Fruit fly (Drosophila melanogaster) whole organism, pupa: ENCODE data around the gene CG9586.

ENCODE experiments used
- CG10348 ChIP-seq: fragments of 200-800 bp; sonication (Bioruptor generic); IDR thresholded peaks from 2 replicates; pipeline ENCODE4 v1.3.6; 2022; ENCODE audit warnings: missing biosample characterization, missing genetic modification characterization
- CG12605 ChIP-seq: fragments of 200-800 bp; sonication (Bioruptor generic); IDR thresholded peaks from 2 replicates; pipeline ENCODE4 v1.3.6; 2022; ENCODE audit warnings: missing biosample characterization, missing genetic modification characterization
- CG13204 ChIP-seq: fragments of 200-800 bp; sonication (Bioruptor generic); optimal IDR thresholded peaks from 2 replicates; lab custom pipeline; 2018; ENCODE audit warnings: missing biosample characterization, mild to moderate bottlenecking, missing genetic modification characterization, moderate library complexity
- CG14655 ChIP-seq: fragments of 200-800 bp; sonication (Bioruptor generic); optimal IDR thresholded peaks from 3 replicates; lab custom pipeline; 2017; ENCODE audit warnings: mild to moderate bottlenecking, missing biosample characterization, missing genetic modification reagents, missing genetic modification characterization
- CG15710 ChIP-seq: fragments of 200-800 bp; sonication (Bioruptor generic); optimal IDR thresholded peaks from 2 replicates; lab custom pipeline; 2018; ENCODE audit warnings: missing biosample characterization, mild to moderate bottlenecking, missing genetic modification characterization, moderate library complexity
- CG17806 ChIP-seq: fragments of 200-800 bp; sonication (Bioruptor generic); optimal IDR thresholded peaks from 2 replicates; lab custom pipeline; 2018; ENCODE audit warnings: missing biosample characterization, mild to moderate bottlenecking, missing genetic modification characterization, moderate library complexity
- CG32121 ChIP-seq: fragments of 200-800 bp; sonication (Bioruptor generic); IDR thresholded peaks from 2 replicates; pipeline ENCODE4 v1.3.6; 2022; ENCODE audit warnings: missing biosample characterization, missing genetic modification characterization
- CG34367 ChIP-seq: fragments of 200-800 bp; sonication (Bioruptor generic); optimal IDR thresholded peaks from 2 replicates; lab custom pipeline; 2018; ENCODE audit warnings: missing biosample characterization, mild to moderate bottlenecking, missing genetic modification characterization
- CG4496 ChIP-seq: fragments of 200-800 bp; sonication (Bioruptor generic); IDR thresholded peaks from 3 replicates; pipeline ENCODE4 v1.3.6; 2022; ENCODE audit warnings: missing biosample characterization, missing genetic modification characterization
- CG8159 ChIP-seq: fragments of 200-800 bp; sonication (Bioruptor generic); optimal IDR thresholded peaks from 3 replicates; lab custom pipeline; 2018; ENCODE audit warnings: missing biosample characterization, mild to moderate bottlenecking, missing genetic modification characterization, moderate library complexity
- CG8301 ChIP-seq: fragments of 200-800 bp; sonication (Bioruptor generic); optimal IDR thresholded peaks from 2 replicates; lab custom pipeline; 2018; ENCODE audit warnings: missing biosample characterization, mild to moderate bottlenecking, missing genetic modification characterization
- CG9948 ChIP-seq: fragments of 200-800 bp; sonication (Bioruptor generic); optimal IDR thresholded peaks from 2 replicates; lab custom pipeline; 2018; ENCODE audit warnings: missing biosample characterization, mild to moderate bottlenecking, missing genetic modification characterization, moderate library complexity
- D1 ChIP-seq: fragments of 200-800 bp; sonication (Bioruptor generic); optimal IDR thresholded peaks from 2 replicates; lab custom pipeline; 2018; ENCODE audit warnings: missing biosample characterization, mild to moderate bottlenecking, missing genetic modification characterization, moderate library complexity
- EcR ChIP-seq: fragments of 200-800 bp; sonication (Bioruptor generic); optimal IDR thresholded peaks from 3 replicates; lab custom pipeline; 2019; ENCODE audit warnings: missing biosample characterization, missing genetic modification characterization, mild to moderate bottlenecking, moderate library complexity, missing genetic modification reagents
- Ets98B ChIP-seq: fragments of 200-800 bp; sonication (Bioruptor generic); IDR thresholded peaks from 2 replicates; pipeline ENCODE4 v1.3.6; 2022; ENCODE audit warnings: missing biosample characterization, missing genetic modification characterization
- Pif1A ChIP-seq: fragments of 200-800 bp; sonication (Bioruptor generic); optimal IDR thresholded peaks from 3 replicates; lab custom pipeline; 2016; ENCODE audit warnings: missing biosample characterization, missing genetic modification characterization
- Pif1B ChIP-seq: fragments of 200-800 bp; sonication (Bioruptor generic); optimal IDR thresholded peaks from 3 replicates; lab custom pipeline; 2016; ENCODE audit warnings: missing biosample characterization, missing genetic modification characterization
- Snoo ChIP-seq: fragments of 200-800 bp; sonication (Bioruptor generic); optimal IDR thresholded peaks from 3 replicates; lab custom pipeline; 2017; ENCODE audit warnings: missing biosample characterization, mild to moderate bottlenecking, missing genetic modification characterization, inconsistent platforms
- fd96Ca ChIP-seq: fragments of 200-800 bp; sonication (Bioruptor generic); IDR thresholded peaks from 3 replicates; pipeline ENCODE4 v1.3.6; 2022; ENCODE audit warnings: missing biosample characterization, missing genetic modification characterization
- gl ChIP-seq: fragments of 200-800 bp; sonication (Bioruptor generic); optimal IDR thresholded peaks from 2 replicates; lab custom pipeline; 2018; ENCODE audit warnings: missing biosample characterization, mild to moderate bottlenecking, missing genetic modification characterization
- rn ChIP-seq: fragments of 200-800 bp; sonication (Bioruptor generic); IDR thresholded peaks from 2 replicates; pipeline ENCODE4 v1.3.6; 2022; ENCODE audit warnings: missing biosample characterization, missing genetic modification characterization

CG9586 gene

dm6 chr2L:9176114-9176553, 9.8 kb upstream of the CG9586 start:
- no peak for TF ChIP-seq CG9948
- TF ChIP-seq CG17806 (tag; lab: Kevin White, UChicago): peak; percentile 31
- TF ChIP-seq D1 (tag; lab: Kevin White, UChicago): no peak
- TF ChIP-seq CG4496: peak; percentile 88
- TF ChIP-seq Pif1B (GFP tag; lab: Kevin White, UChicago): peak; percentile 66
- peak; percentile 89 for TF ChIP-seq Ets98B (GFP tag; lab: Robert Waterston, UW)
- peak; percentile 48 for TF ChIP-seq CG34367 (tag; lab: Kevin White, UChicago)
- peak; percentile 44 for TF ChIP-seq CG13204
- TF ChIP-seq CG12605 (GFP tag; lab: Robert Waterston, UW): peak; percentile 89
- TF ChIP-seq CG8159: peak; percentile 30
- TF ChIP-seq fd96Ca (GFP tag; lab: Robert Waterston, UW): peak; percentile 89
- TF ChIP-seq gl: peak; percentile 76
- no peak for TF ChIP-seq rn
- TF ChIP-seq EcR: peak; percentile 84
- peak; percentile 59 for TF ChIP-seq Pif1A (GFP tag; lab: Kevin White, UChicago)
- peak; percentile 35 for TF ChIP-seq CG15710 (tag; lab: Kevin White, UChicago)
- TF ChIP-seq CG32121: peak; percentile 92
- peak; percentile 42 for TF ChIP-seq CG14655
- no peak for TF ChIP-seq CG10348
- peak; percentile 60 for TF ChIP-seq Snoo (tag; lab: Kevin White, UChicago)
- TF ChIP-seq CG8301 (tag; lab: Kevin White, UChicago): peak; percentile 54
- TF ChIP-seq, all 21 proteins: peak for 17

- TF ChIP-seq CG13204 (peak; percentile 70), CG4496 (peak; percentile 95), Snoo (tag; lab: Kevin White, UChicago) (peak; percentile 37), Pif1A (GFP tag; lab: Kevin White, UChicago) (peak; percentile 77), EcR (no peak), fd96Ca (GFP tag; lab: Robert Waterston, UW) (peak; percentile 97), CG9948 (peak; percentile 22), CG17806 (tag; lab: Kevin White, UChicago) (peak; percentile 29), CG14655 (peak; percentile 71), CG8159 (peak; percentile 26), CG32121 (peak; percentile 98), CG15710 (tag; lab: Kevin White, UChicago) (peak; percentile 47), gl (peak; percentile 83), rn (no peak), Ets98B (GFP tag; lab: Robert Waterston, UW) (peak; percentile 98), CG34367 (tag; lab: Kevin White, UChicago) (peak; percentile 42), D1 (tag; lab: Kevin White, UChicago) (no peak), CG12605 (GFP tag; lab: Robert Waterston, UW) (peak; percentile 99), Pif1B (GFP tag; lab: Kevin White, UChicago) (peak; percentile 85), CG10348 (no peak), CG8301 (tag; lab: Kevin White, UChicago) (peak; percentile 72)
Measured at dm6 chr2L:9175172-9175571, 8.9 kb upstream of the CG9586 start.

DNA sequence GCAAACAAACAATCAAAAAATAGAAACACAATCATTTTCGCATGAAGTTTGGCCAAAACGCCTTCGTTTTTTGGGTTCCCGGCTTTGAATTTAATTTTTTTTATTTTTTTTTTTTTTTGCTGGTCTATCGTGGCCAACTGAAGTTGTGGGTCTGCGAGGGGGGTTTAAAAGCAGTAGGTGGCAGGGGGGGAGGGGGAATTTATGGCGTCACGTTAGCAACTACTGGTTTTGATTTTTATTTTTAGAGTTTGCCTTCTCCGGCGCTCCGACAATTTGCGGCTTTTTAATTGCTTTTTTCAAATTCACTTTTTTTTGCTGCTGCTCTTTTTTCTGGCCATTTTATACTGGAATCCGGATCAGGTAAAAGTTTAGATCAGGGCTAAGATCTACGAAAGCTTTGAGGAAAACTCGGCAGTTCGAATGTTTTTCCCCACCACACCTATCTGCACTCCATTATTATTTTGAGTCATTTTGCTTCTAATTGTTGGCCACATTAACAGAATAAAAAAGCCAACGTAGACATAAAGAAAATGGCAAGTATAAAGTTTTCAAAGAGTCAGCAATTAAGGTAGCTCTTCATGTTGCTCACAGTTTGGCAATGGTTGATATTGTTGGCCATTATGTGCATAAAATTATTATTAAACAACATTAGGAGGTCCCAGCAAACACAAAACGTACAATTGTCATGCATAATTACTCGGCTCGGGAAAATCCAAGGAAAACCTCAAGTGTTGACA, 7.7 kb upstream of the CG9586 start:
- TF ChIP-seq CG4496 (no peak), Pif1A (GFP tag; lab: Kevin White, UChicago) (no peak), rn (no peak), Ets98B (GFP tag; lab: Robert Waterston, UW) (peak; percentile 29; the same call in 1 of the 2 replicates), CG32121 (peak; percentile 61)

DNA sequence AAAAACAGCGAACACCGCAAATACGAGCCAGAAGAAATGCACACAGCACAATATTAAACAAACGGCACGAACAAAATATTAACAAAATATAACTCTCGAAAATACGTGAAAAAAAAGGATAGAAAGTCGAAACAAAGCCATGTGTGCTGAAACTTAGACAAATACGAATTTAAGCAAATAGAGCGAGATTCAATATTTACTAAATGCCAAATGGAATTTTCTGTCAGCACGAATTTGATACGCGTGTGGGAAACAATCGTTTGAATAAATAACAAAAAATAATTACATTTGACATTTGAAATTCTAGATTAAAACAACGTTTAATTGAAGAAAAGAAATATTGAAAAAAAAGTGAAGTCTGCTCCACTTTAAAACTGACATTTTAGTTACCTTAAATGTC, 7.0 kb upstream of the CG9586 start:
- TF ChIP-seq CG13204 (no peak), CG17806 (tag; lab: Kevin White, UChicago) (no peak), CG32121 (no peak), EcR (no peak), Pif1B (GFP tag; lab: Kevin White, UChicago) (no peak), CG4496 (no peak), CG8301 (tag; lab: Kevin White, UChicago) (no peak), CG9948 (no peak), Pif1A (GFP tag; lab: Kevin White, UChicago) (no peak)
- TF ChIP-seq, all 21 proteins: peak for 0

DNA sequence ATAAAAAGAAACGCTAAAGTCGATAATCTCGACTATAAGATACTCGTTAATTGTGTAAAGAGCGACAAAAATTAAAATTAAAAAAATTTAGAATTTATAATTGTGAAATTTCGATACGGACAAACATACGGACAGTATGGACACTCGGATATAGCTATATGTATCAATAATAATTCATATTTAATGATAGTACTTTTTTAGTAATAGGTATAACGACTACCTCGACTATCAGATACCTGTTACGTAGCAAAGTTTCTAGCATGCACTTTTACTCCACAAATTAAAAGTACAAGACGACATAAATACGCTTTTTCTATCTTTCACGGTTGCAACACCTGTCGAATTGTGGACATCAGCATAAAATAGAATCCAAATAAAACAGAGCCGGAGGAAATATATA, 6.6 kb upstream of the CG9586 start:
- TF ChIP-seq Pif1B (GFP tag; lab: Kevin White, UChicago) (no peak), rn (no peak), Snoo (tag; lab: Kevin White, UChicago) (no peak), CG8159 (no peak), CG32121 (no peak), fd96Ca (GFP tag; lab: Robert Waterston, UW) (no peak)

- TF ChIP-seq CG12605 (GFP tag; lab: Robert Waterston, UW): peak; percentile 81
- peak; percentile 20 for TF ChIP-seq CG13204
- TF ChIP-seq CG14655: peak; percentile 70
- TF ChIP-seq Pif1B (GFP tag; lab: Kevin White, UChicago): peak; percentile 80
- TF ChIP-seq CG15710 (tag; lab: Kevin White, UChicago): peak; percentile 77
- peak; percentile 83 for TF ChIP-seq CG8159
- TF ChIP-seq rn: peak; percentile 68
- TF ChIP-seq Ets98B (GFP tag; lab: Robert Waterston, UW): peak; percentile 73
- TF ChIP-seq CG4496: peak; percentile 88
- TF ChIP-seq CG17806 (tag; lab: Kevin White, UChicago): peak; percentile 75
- peak; percentile 91 for TF ChIP-seq Snoo (tag; lab: Kevin White, UChicago)
- peak; percentile 19 for TF ChIP-seq gl
- TF ChIP-seq CG34367 (tag; lab: Kevin White, UChicago): peak; percentile 69
- peak; percentile 85 for TF ChIP-seq Pif1A (GFP tag; lab: Kevin White, UChicago)
- peak; percentile 78 for TF ChIP-seq CG9948
- TF ChIP-seq CG32121: peak; percentile 76
- no peak for TF ChIP-seq EcR
- TF ChIP-seq CG8301 (tag; lab: Kevin White, UChicago): peak; percentile 63
- TF ChIP-seq CG10348: no peak
- peak; percentile 58 for TF ChIP-seq D1 (tag; lab: Kevin White, UChicago)
- no peak for TF ChIP-seq fd96Ca (GFP tag; lab: Robert Waterston, UW)
Measured at dm6 chr2L:9168014-9168651, 1.8 kb upstream of the CG9586 start.
